Worm (Caenorhabditis elegans) whole organism, L2 larva: Measurements from ENCODE around the gene coh-1.

Experiments
- nhr-10 ChIP-seq: sonication (generic microtip); optimal IDR thresholded peaks from 2 replicates; lab custom pipeline; 2017; ENCODE audit warnings: missing biosample characterization, missing genetic modification characterization
- nhr-6 ChIP-seq: fragments of 150-350 bp; optimal IDR thresholded peaks from 2 replicates; lab custom pipeline; 2014; ENCODE audit warnings: missing biosample characterization, missing genetic modification characterization
- ztf-4 ChIP-seq: fragments of 150-350 bp; optimal IDR thresholded peaks from 2 replicates; lab custom pipeline; 2014; ENCODE audit warnings: missing biosample characterization, missing genetic modification characterization

DNA sequence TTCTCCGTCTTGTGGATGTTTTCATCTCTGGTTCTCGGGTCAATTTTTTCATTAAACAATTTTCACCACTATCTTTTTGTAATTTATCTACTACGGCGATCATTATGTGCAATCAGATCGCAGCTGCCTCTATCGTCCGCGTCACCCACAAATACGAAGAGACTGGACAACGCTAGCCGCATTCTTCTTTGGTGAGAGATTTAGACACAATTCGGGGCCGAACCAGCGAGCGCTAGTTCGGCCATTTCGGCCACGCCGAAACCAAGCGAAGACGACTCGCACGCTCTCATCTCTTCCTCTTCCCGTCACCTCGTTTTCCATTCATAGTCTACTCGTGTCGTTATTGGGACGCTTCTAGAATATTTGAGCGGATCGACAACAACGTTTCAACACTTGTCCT lies 10.9 kb upstream of the coh-1 start, which contains the start of gene gly-12:
- TF ChIP-seq nhr-10 (tag; lab: Kevin White, UChicago) (no peak), nhr-6 (tag; lab: Kevin White, UChicago) (no peak), ztf-4 (tag; lab: Kevin White, UChicago) (no peak)
